Fruit fly (Drosophila melanogaster) whole organism, embryonic: Measurements from ENCODE around the gene defl.

Source experiments
- B-H2 ChIP-seq: fragments of 200-800 bp; sonication (Bioruptor generic); optimal IDR thresholded peaks from 2 replicates; lab custom pipeline; 2018; ENCODE audit warnings: missing biosample characterization, mild to moderate bottlenecking, missing genetic modification characterization
- CG10979 ChIP-seq: fragments of 200-800 bp; sonication (Bioruptor generic); optimal IDR thresholded peaks from 2 replicates; lab custom pipeline; 2018; ENCODE audit warnings: missing biosample characterization, mild to moderate bottlenecking, missing genetic modification characterization, moderate library complexity
- CG11560 ChIP-seq: fragments of 200-800 bp; sonication (Bioruptor generic); IDR thresholded peaks from 3 replicates; pipeline ENCODE4 v1.3.6; 2022; ENCODE audit warnings: missing biosample characterization, missing genetic modification characterization
- CG11695 ChIP-seq: fragments of 200-800 bp; sonication (Bioruptor generic); IDR thresholded peaks from 3 replicates; pipeline ENCODE4 v1.3.6; 2022; ENCODE audit warnings: missing biosample characterization, missing genetic modification characterization
- CG12219 ChIP-seq: fragments of 200-800 bp; sonication (Bioruptor generic); optimal IDR thresholded peaks from 3 replicates; lab custom pipeline; 2018; ENCODE audit warnings: missing biosample characterization, mild to moderate bottlenecking, missing genetic modification characterization
- CG13894 ChIP-seq: fragments of 200-800 bp; sonication (Bioruptor generic); optimal IDR thresholded peaks from 3 replicates; lab custom pipeline; 2018; ENCODE audit warnings: missing biosample characterization, mild to moderate bottlenecking, missing genetic modification characterization, moderate library complexity
- CG14014 ChIP-seq: fragments of 200-800 bp; sonication (Bioruptor generic); IDR thresholded peaks from 2 replicates; pipeline ENCODE4 v1.3.6; 2022; ENCODE audit warnings: missing biosample characterization, missing genetic modification characterization
- CG17361 ChIP-seq: fragments of 200-800 bp; sonication (Bioruptor generic); IDR thresholded peaks from 3 replicates; pipeline ENCODE4 v1.3.6; 2022; ENCODE audit warnings: missing biosample characterization, missing genetic modification characterization
- CG2116 ChIP-seq: fragments of 200-800 bp; sonication (Bioruptor generic); optimal IDR thresholded peaks from 3 replicates; lab custom pipeline; 2018; ENCODE audit warnings: missing biosample characterization, mild to moderate bottlenecking, missing genetic modification characterization
- CG31441 ChIP-seq: fragments of 200-800 bp; sonication (Bioruptor generic); IDR thresholded peaks from 2 replicates; pipeline ENCODE4 v1.3.6; 2022; ENCODE audit warnings: missing biosample characterization, missing genetic modification characterization
- CG32767 ChIP-seq: fragments of 200-800 bp; sonication (Bioruptor generic); IDR thresholded peaks from 2 replicates; pipeline ENCODE4 v1.3.6; 2022; ENCODE audit warnings: missing biosample characterization, missing genetic modification characterization
- CG32772 ChIP-seq: fragments of 200-800 bp; sonication (Bioruptor generic); IDR thresholded peaks from 2 replicates; pipeline ENCODE4 v1.3.6; 2022; ENCODE audit warnings: missing biosample characterization, missing genetic modification characterization
- CG3407 ChIP-seq: fragments of 200-800 bp; sonication (Bioruptor generic); optimal IDR thresholded peaks from 2 replicates; lab custom pipeline; 2018; ENCODE audit warnings: missing biosample characterization, mild to moderate bottlenecking, missing genetic modification characterization
- CG3726 ChIP-seq: fragments of 200-800 bp; sonication (Bioruptor generic); IDR thresholded peaks from 3 replicates; pipeline ENCODE4, ENCODE4 v1.3.6; 2022; ENCODE audit warnings: missing biosample characterization, missing genetic modification characterization
- CG7357 ChIP-seq: fragments of 200-800 bp; sonication (Bioruptor generic); IDR thresholded peaks from 3 replicates; pipeline ENCODE4 v1.3.6; 2022; ENCODE audit warnings: missing biosample characterization, missing genetic modification characterization
- CG7556 ChIP-seq: fragments of 200-800 bp; sonication (Bioruptor generic); optimal IDR thresholded peaks from 2 replicates; lab custom pipeline; 2017; ENCODE audit warnings: missing biosample characterization, mild to moderate bottlenecking, missing genetic modification characterization
- CG7987 ChIP-seq: fragments of 200-800 bp; sonication (Bioruptor generic); optimal IDR thresholded peaks from 2 replicates; lab custom pipeline; 2018; ENCODE audit warnings: missing biosample characterization, mild to moderate bottlenecking, missing genetic modification characterization, moderate library complexity
- Doc3 ChIP-seq: fragments of 200-800 bp; sonication (Bioruptor generic); IDR thresholded peaks from 3 replicates; pipeline ENCODE4 v1.3.6; 2022; ENCODE audit warnings: missing biosample characterization, missing genetic modification characterization; ENCODE audit not compliant: partially characterized antibody
- Dp ChIP-seq: fragments of 200-800 bp; sonication (Bioruptor generic); optimal IDR thresholded peaks from 2 replicates; lab custom pipeline; 2018; ENCODE audit warnings: missing biosample characterization, mild to moderate bottlenecking, missing genetic modification characterization, moderate library complexity
- E2f2 ChIP-seq: fragments of 200-800 bp; sonication (Bioruptor generic); IDR thresholded peaks from 2 replicates; pipeline ENCODE4 v1.3.6; 2022; ENCODE audit warnings: missing biosample characterization, missing genetic modification characterization
- Eip74EF ChIP-seq, 2 experiments: fragments of 200-800 bp in 1 of 2; fragments of >200 bp in 1 of 2; sonication (Bioruptor generic) in 1 of 2; optimal IDR thresholded peaks; 2 replicates each; lab custom pipeline; 2017 to 2019; ENCODE audit warnings: missing biosample characterization in 2 of 2, missing genetic modification characterization in 2 of 2, mild to moderate bottlenecking in 1 of 2, moderate library complexity in 1 of 2
- HLH3B ChIP-seq: fragments of 200-800 bp; sonication (Bioruptor generic); IDR thresholded peaks from 2 replicates; pipeline ENCODE4 v1.3.6; 2022; ENCODE audit warnings: missing biosample characterization, missing genetic modification characterization
- HmgD ChIP-seq: fragments of 200-800 bp; sonication (Bioruptor generic); optimal IDR thresholded peaks from 3 replicates; lab custom pipeline; 2016; ENCODE audit warnings: missing biosample characterization, missing genetic modification characterization
- Hmx ChIP-seq: fragments of 200-800 bp; sonication (Bioruptor generic); optimal IDR thresholded peaks from 2 replicates; lab custom pipeline; 2016; ENCODE audit warnings: missing biosample characterization, missing genetic modification characterization
- MBD-R2 ChIP-seq: fragments of 200-800 bp; sonication (Bioruptor generic); IDR thresholded peaks from 2 replicates; pipeline ENCODE4 v1.3.6; 2022; ENCODE audit warnings: missing biosample characterization, missing genetic modification characterization
- Nf-YB ChIP-seq: fragments of 200-800 bp; sonication (Bioruptor generic); optimal IDR thresholded peaks from 3 replicates; lab custom pipeline; 2019; ENCODE audit warnings: missing biosample characterization, mild to moderate bottlenecking, missing genetic modification characterization, moderate library complexity
- Six4 ChIP-seq: fragments of 200-800 bp; sonication (Bioruptor generic); optimal IDR thresholded peaks from 2 replicates; lab custom pipeline; 2016; ENCODE audit warnings: missing biosample characterization, missing genetic modification characterization
- Spps ChIP-seq: fragments of 200-800 bp; sonication (Bioruptor generic); optimal IDR thresholded peaks from 2 replicates; lab custom pipeline; 2018; ENCODE audit warnings: missing biosample characterization, mild to moderate bottlenecking, missing genetic modification characterization
- TFAM ChIP-seq: fragments of 200-800 bp; sonication (Bioruptor generic); optimal IDR thresholded peaks from 2 replicates; lab custom pipeline; 2017; ENCODE audit warnings: missing biosample characterization, missing genetic modification characterization, inconsistent platforms
- Taf1 ChIP-seq: fragments of 200-800 bp; sonication (Bioruptor generic); IDR thresholded peaks from 2 replicates; pipeline ENCODE4 v1.3.6; 2022; ENCODE audit warnings: missing biosample characterization, missing genetic modification characterization
- cg ChIP-seq: fragments of 200-800 bp; sonication (Bioruptor generic); optimal IDR thresholded peaks from 3 replicates; lab custom pipeline; 2019; ENCODE audit warnings: missing biosample characterization, mild to moderate bottlenecking, missing genetic modification characterization, moderate library complexity
- chm ChIP-seq: fragments of 200-800 bp; sonication (Bioruptor generic); IDR thresholded peaks from 2 replicates; pipeline ENCODE4 v1.3.6; 2022; ENCODE audit warnings: missing biosample characterization, missing genetic modification characterization
- chn ChIP-seq: fragments of 200-800 bp; sonication (Bioruptor generic); optimal IDR thresholded peaks from 2 replicates; lab custom pipeline; 2016; ENCODE audit warnings: missing biosample characterization, missing genetic modification characterization
- corto ChIP-seq: fragments of 200-800 bp; sonication (Bioruptor generic); optimal IDR thresholded peaks from 2 replicates; lab custom pipeline; 2016; ENCODE audit warnings: missing biosample characterization, mild to moderate bottlenecking, missing genetic modification characterization, moderate library complexity
- dimm ChIP-seq: fragments of 200-800 bp; sonication (Bioruptor generic); IDR thresholded peaks from 2 replicates; pipeline ENCODE4 v1.3.6; 2022; ENCODE audit warnings: missing biosample characterization, missing genetic modification characterization
- en ChIP-seq: fragments of 200-800 bp; sonication (Bioruptor generic); optimal IDR thresholded peaks from 2 replicates; lab custom pipeline; 2016; ENCODE audit warnings: missing biosample characterization, missing genetic modification characterization
- esg ChIP-seq: fragments of 200-800 bp; sonication (Bioruptor generic); conservative IDR thresholded peaks from 2 replicates; pipeline ENCODE4 v1.3.6; 2022; ENCODE audit warnings: missing biosample characterization, missing genetic modification characterization
- ewg ChIP-seq: fragments of 200-800 bp; sonication (Bioruptor generic); optimal IDR thresholded peaks from 3 replicates; lab custom pipeline; 2017; ENCODE audit warnings: mild to moderate bottlenecking, missing biosample characterization, missing genetic modification reagents, missing genetic modification characterization
- fd3F ChIP-seq: fragments of 200-800 bp; sonication (Bioruptor generic); optimal IDR thresholded peaks from 2 replicates; lab custom pipeline; 2018; ENCODE audit warnings: missing biosample characterization, mild to moderate bottlenecking, missing genetic modification characterization, moderate library complexity
- knrl ChIP-seq: fragments of 200-800 bp; sonication (Bioruptor generic); IDR thresholded peaks from 3 replicates; pipeline ENCODE4 v1.3.6; 2022; ENCODE audit warnings: missing biosample characterization, missing genetic modification characterization; ENCODE audit not compliant: partially characterized antibody
- lmd ChIP-seq: fragments of 200-800 bp; sonication (Bioruptor generic); IDR thresholded peaks from 2 replicates; pipeline ENCODE4 v1.3.6; 2022; ENCODE audit warnings: missing biosample characterization, missing genetic modification characterization
- mam ChIP-seq: fragments of 200-800 bp; sonication (Bioruptor generic); optimal IDR thresholded peaks from 3 replicates; lab custom pipeline; 2016; ENCODE audit warnings: missing biosample characterization, missing genetic modification characterization
- phol ChIP-seq: fragments of 200-800 bp; sonication (Bioruptor generic); optimal IDR thresholded peaks from 3 replicates; lab custom pipeline; 2018; ENCODE audit warnings: missing biosample characterization, mild to moderate bottlenecking, missing genetic modification characterization, moderate library complexity
- pita ChIP-seq: fragments of 200-800 bp; sonication (Bioruptor generic); optimal IDR thresholded peaks from 2 replicates; lab custom pipeline; 2017; ENCODE audit warnings: missing biosample characterization, mild to moderate bottlenecking, missing genetic modification characterization
- pzg ChIP-seq: fragments of 200-800 bp; sonication (Bioruptor generic); optimal IDR thresholded peaks from 3 replicates; lab custom pipeline; 2018; ENCODE audit warnings: missing biosample characterization, mild to moderate bottlenecking, missing genetic modification characterization, moderate library complexity
- row ChIP-seq: fragments of 200-800 bp; sonication (Bioruptor generic); IDR thresholded peaks from 3 replicates; pipeline ENCODE4 v1.3.6; 2022; ENCODE audit warnings: missing biosample characterization, missing genetic modification characterization
- seq ChIP-seq: fragments of 200-800 bp; sonication (Bioruptor generic); IDR thresholded peaks from 2 replicates; pipeline ENCODE4 v1.3.6; 2022; ENCODE audit warnings: missing biosample characterization, missing genetic modification characterization
- tap ChIP-seq: fragments of 200-800 bp; optimal IDR thresholded peaks from 3 replicates; lab custom pipeline; 2019; ENCODE audit warnings: missing biosample characterization, mild to moderate bottlenecking, missing genetic modification characterization, moderate library complexity
- tin ChIP-seq: fragments of 200-800 bp; sonication (Bioruptor generic); optimal IDR thresholded peaks from 3 replicates; lab custom pipeline; 2016; ENCODE audit warnings: missing biosample characterization, missing genetic modification characterization
- wek ChIP-seq: fragments of 200-800 bp; sonication (Bioruptor generic); optimal IDR thresholded peaks from 3 replicates; lab custom pipeline; 2018; ENCODE audit warnings: missing biosample characterization, mild to moderate bottlenecking, missing genetic modification characterization, moderate library complexity
- wor ChIP-seq: fragments of 200-800 bp; sonication (Bioruptor generic); IDR thresholded peaks from 2 replicates; pipeline ENCODE4 v1.3.6; 2022; ENCODE audit warnings: missing biosample characterization, missing genetic modification characterization
- zfh2 ChIP-seq: fragments of 200-800 bp; sonication (Bioruptor generic); optimal IDR thresholded peaks from 2 replicates; lab custom pipeline; 2016; ENCODE audit warnings: missing biosample characterization, missing genetic modification characterization

The defl gene

DNA sequence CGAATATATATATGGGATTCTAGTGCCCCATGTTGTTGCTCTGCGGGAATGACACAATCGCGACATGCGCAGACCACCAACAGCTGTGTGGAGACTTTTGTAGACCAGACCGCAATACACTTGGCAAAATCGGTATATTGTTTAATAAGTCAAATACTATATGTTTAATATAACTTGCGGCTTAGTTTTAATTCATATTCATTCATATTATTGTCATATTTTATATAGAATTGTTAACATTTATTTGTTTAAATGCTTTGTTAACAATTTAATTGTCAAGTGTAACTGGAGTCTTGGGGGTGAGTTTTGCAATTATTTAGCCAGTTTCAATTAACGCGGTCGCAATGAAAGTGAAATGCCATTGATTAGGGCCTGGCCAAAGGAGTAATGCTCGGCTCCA, 16.4 kb downstream of the defl start (continued):
- TF ChIP-seq pzg (GFP tag; lab: Kevin White, UChicago) (no peak), zfh2 (GFP tag; lab: Kevin White, UChicago) (no peak), corto (GFP tag; lab: Kevin White, UChicago) (no peak), Nf-YB (GFP tag; lab: Kevin White, UChicago) (no peak), fd3F (no peak), CG7357 (no peak), phol (tag; lab: Kevin White, UChicago) (peak; percentile 15), CG10979 (tag; lab: Kevin White, UChicago) (peak; percentile 4), CG12219 (GFP tag; lab: Kevin White, UChicago) (no peak), CG17361 (GFP tag; lab: Robert Waterston, UW) (peak; percentile 65), CG11695 (GFP tag; lab: Robert Waterston, UW) (peak; percentile 29; the same call in 1 of the 3 replicates), chn (GFP tag; lab: Kevin White, UChicago) (no peak), chm (GFP tag; lab: Robert Waterston, UW) (no peak), CG13894 (no peak), Taf1 (GFP tag; lab: Robert Waterston, UW) (no peak), TFAM (GFP tag; lab: Kevin White, UChicago) (no peak), ewg (GFP tag; lab: Kevin White, UChicago) (peak; percentile 57), Six4 (GFP tag; lab: Kevin White, UChicago) (no peak), knrl (GFP tag; lab: Robert Waterston, UW) (no peak), CG7987 (no peak), pita (GFP tag; lab: Kevin White, UChicago) (no peak), mam (GFP tag; lab: Kevin White, UChicago) (no peak), Dp (GFP tag; lab: Kevin White, UChicago) (no peak), wor (GFP tag; lab: Robert Waterston, UW) (no peak), seq (GFP tag; lab: Robert Waterston, UW) (no peak), dimm (GFP tag; lab: Robert Waterston, UW) (no peak), en (no peak), lmd (GFP tag; lab: Robert Waterston, UW) (peak; percentile 14; the same call in 1 of the 2 replicates), HmgD (GFP tag; lab: Kevin White, UChicago) (no peak), esg (GFP tag; lab: Robert Waterston, UW) (no peak), CG31441 (GFP tag; lab: Robert Waterston, UW) (peak; percentile 54; the same call in 1 of the 2 replicates), row (GFP tag; lab: Robert Waterston, UW) (peak; percentile 52), CG3407 (no peak), E2f2 (GFP tag; lab: Robert Waterston, UW) (no peak), CG3726 (no peak), CG32767 (GFP tag; lab: Robert Waterston, UW) (no peak), CG14014 (GFP tag; lab: Robert Waterston, UW) (no peak), CG32772 (GFP tag; lab: Robert Waterston, UW) (no peak), CG11560 (tag; lab: Robert Waterston, UW) (no peak), cg (no peak), Hmx (GFP tag; lab: Kevin White, UChicago) (no peak), MBD-R2 (GFP tag; lab: Robert Waterston, UW) (no peak), B-H2 (GFP tag; lab: Kevin White, UChicago) (no peak), tap (no peak), tin (GFP tag; lab: Kevin White, UChicago) (no peak), CG7556 (GFP tag; lab: Kevin White, UChicago) (peak; percentile 60), Eip74EF (GFP tag; optimal IDR thresholded peaks at IDR 0.05; lab: Kevin White, UChicago) (no peak), Spps (tag; lab: Kevin White, UChicago) (no peak), HLH3B (GFP tag; lab: Robert Waterston, UW) (no peak), CG2116 (GFP tag; lab: Kevin White, UChicago) (no peak), wek (GFP tag; lab: Kevin White, UChicago) (no peak), Doc3 (no peak)
